Worm (Caenorhabditis elegans) whole organism, young adult: ENCODE measurements around the gene C14C11.1.
A peak's percentile ranks its signal among the peaks of the same experiment; 100 is the strongest.

Source experiments
- C06A6.2 ChIP-seq: fragments of 200-800 bp; sonication (Bioruptor generic); conservative IDR thresholded peaks from 2 replicates; pipeline ENCODE4 v1.3.6; 2022; ENCODE audit warnings: missing genetic modification characterization, missing compliant biosample characterization
- D2030.7 ChIP-seq: fragments of 200-800 bp; sonication (Bioruptor generic); IDR thresholded peaks from 2 replicates; pipeline ENCODE4 v1.3.6; 2022; ENCODE audit warnings: missing genetic modification reagents, missing genetic modification characterization, missing compliant biosample characterization
- F33H1.4 ChIP-seq: fragments of 200-800 bp; sonication (Bioruptor generic); IDR thresholded peaks from 2 replicates; pipeline ENCODE4 v1.3.6; 2022; ENCODE audit warnings: missing genetic modification reagents, missing genetic modification characterization, missing compliant biosample characterization
- F37B4.10 ChIP-seq: fragments of 200-800 bp; sonication (Bioruptor generic); IDR thresholded peaks from 2 replicates; pipeline ENCODE4 v1.3.6; 2022; ENCODE audit warnings: missing genetic modification characterization, missing compliant biosample characterization
- F49E8.2 ChIP-seq: sonication (generic microtip); optimal IDR thresholded peaks from 3 replicates; lab custom pipeline; 2017; ENCODE audit warnings: missing genetic modification characterization, mild to moderate bottlenecking, missing compliant biosample characterization, antibody characterized with exemption, moderate library complexity; ENCODE audit not compliant: insufficient read depth
- F55B11.4 ChIP-seq: sonication (generic microtip); optimal IDR thresholded peaks from 2 replicates; lab custom pipeline; 2016; ENCODE audit warnings: missing compliant biosample characterization, missing genetic modification characterization, borderline replicate concordance; ENCODE audit not compliant: insufficient read depth
- K11D2.4 ChIP-seq: fragments of 200-800 bp; sonication (Bioruptor generic); IDR thresholded peaks from 2 replicates; pipeline ENCODE4 v1.3.6; 2022; ENCODE audit warnings: missing genetic modification reagents, missing genetic modification characterization, missing compliant biosample characterization
- T07F8.4 ChIP-seq: sonication (generic microtip); optimal IDR thresholded peaks from 2 replicates; lab custom pipeline; 2016; ENCODE audit warnings: mild to moderate bottlenecking, missing genetic modification characterization, moderate library complexity, missing compliant biosample characterization
- Y53F4B.3 ChIP-seq: fragments of 200-800 bp; sonication (Bioruptor generic); IDR thresholded peaks from 2 replicates; pipeline ENCODE4 v1.3.6; 2022; ENCODE audit warnings: missing genetic modification reagents, missing genetic modification characterization, missing compliant biosample characterization
- akir-1 ChIP-seq: fragments of 200-800 bp; sonication (Bioruptor generic); optimal IDR thresholded peaks from 2 replicates; lab custom pipeline; 2018; ENCODE audit warnings: mild to moderate bottlenecking, missing genetic modification characterization, moderate library complexity, missing compliant biosample characterization
- cebp-2 ChIP-seq: fragments of 200-800 bp; sonication (Bioruptor generic); IDR thresholded peaks from 2 replicates; pipeline ENCODE4 v1.3.6; 2022; ENCODE audit warnings: missing genetic modification characterization, missing compliant biosample characterization
- ceh-27 ChIP-seq: fragments of 200-800 bp; sonication (Bioruptor generic); optimal IDR thresholded peaks from 2 replicates; lab custom pipeline; 2018; ENCODE audit warnings: mild to moderate bottlenecking, missing genetic modification characterization, moderate library complexity, missing compliant biosample characterization
- ceh-58 ChIP-seq: fragments of 200-800 bp; sonication (Bioruptor generic); IDR thresholded peaks from 2 replicates; pipeline ENCODE4 v1.3.6; 2022; ENCODE audit warnings: missing genetic modification characterization, missing compliant biosample characterization
- ceh-91 ChIP-seq: fragments of 200-800 bp; sonication (Bioruptor generic); IDR thresholded peaks from 2 replicates; pipeline ENCODE4 v1.3.6; 2022; ENCODE audit warnings: missing genetic modification reagents, missing genetic modification characterization, missing compliant biosample characterization
- chd-7 ChIP-seq: sonication (generic microtip); optimal IDR thresholded peaks from 2 replicates; lab custom pipeline; 2016; ENCODE audit warnings: mild to moderate bottlenecking, missing genetic modification characterization, moderate library complexity, missing compliant biosample characterization
- efl-1 ChIP-seq: fragments of 150-350 bp; optimal IDR thresholded peaks from 2 replicates; lab custom pipeline; 2014; ENCODE audit warnings: missing biosample characterization, missing genetic modification reagents, missing genetic modification characterization
- egrh-3 ChIP-seq: fragments of 200-800 bp; sonication (Bioruptor generic); IDR thresholded peaks from 2 replicates; pipeline ENCODE4 v1.3.6; 2022; ENCODE audit warnings: missing genetic modification reagents, missing genetic modification characterization, missing compliant biosample characterization
- hlh-12 ChIP-seq: sonication (generic microtip); optimal IDR thresholded peaks from 2 replicates; lab custom pipeline; 2016; ENCODE audit warnings: missing genetic modification characterization, missing compliant biosample characterization
- hrde-1 ChIP-seq: sonication (generic microtip); optimal IDR thresholded peaks from 2 replicates; lab custom pipeline; 2016; ENCODE audit warnings: missing genetic modification characterization, mild to moderate bottlenecking, missing compliant biosample characterization, moderate library complexity, missing genotype, missing genetic modification reagents, borderline replicate concordance
- lag-1 ChIP-seq: fragments of 200-800 bp; sonication (Bioruptor generic); IDR thresholded peaks from 2 replicates; pipeline ENCODE4 v1.3.6; 2022; ENCODE audit warnings: missing genetic modification reagents, missing genetic modification characterization, missing compliant biosample characterization
- let-526 ChIP-seq: fragments of 200-800 bp; sonication (Bioruptor generic); IDR thresholded peaks from 2 replicates; pipeline ENCODE4 v1.3.6; 2022; ENCODE audit warnings: missing genetic modification reagents, missing genetic modification characterization, missing compliant biosample characterization
- lin-26 ChIP-seq: fragments of 200-800 bp; sonication (Bioruptor generic); IDR thresholded peaks from 2 replicates; pipeline ENCODE4 v1.3.6; 2022; ENCODE audit warnings: missing genetic modification reagents, missing genetic modification characterization, missing compliant biosample characterization
- lin-40 ChIP-seq: sonication (generic microtip); optimal IDR thresholded peaks from 2 replicates; lab custom pipeline; 2016; ENCODE audit warnings: missing genetic modification characterization, mild to moderate bottlenecking, missing compliant biosample characterization, missing genotype, missing genetic modification reagents
- lsl-1 ChIP-seq: fragments of 200-800 bp; sonication (Bioruptor generic); optimal IDR thresholded peaks from 2 replicates; lab custom pipeline; 2018; ENCODE audit warnings: mild to moderate bottlenecking, missing genetic modification characterization, moderate library complexity, missing compliant biosample characterization
- lsy-27 ChIP-seq: sonication (generic microtip); optimal IDR thresholded peaks from 2 replicates; lab custom pipeline; 2017; ENCODE audit warnings: missing genetic modification characterization, mild to moderate bottlenecking, missing compliant biosample characterization, antibody characterized with exemption, missing genotype, borderline replicate concordance; ENCODE audit not compliant: insufficient read depth
- madf-10 ChIP-seq: sonication (generic microtip); optimal IDR thresholded peaks from 2 replicates; lab custom pipeline; 2016; ENCODE audit warnings: mild to moderate bottlenecking, missing genetic modification characterization, missing compliant biosample characterization
- madf-6 ChIP-seq: fragments of 200-800 bp; sonication (Bioruptor generic); IDR thresholded peaks from 2 replicates; pipeline ENCODE4 v1.3.6; 2022; ENCODE audit warnings: missing genetic modification reagents, missing genetic modification characterization, missing compliant biosample characterization
- madf-8 ChIP-seq: fragments of 200-800 bp; sonication (Bioruptor generic); conservative IDR thresholded peaks from 2 replicates; pipeline ENCODE4 v1.3.6; 2022; ENCODE audit warnings: missing genetic modification reagents, missing genetic modification characterization, missing compliant biosample characterization
- mxl-1 ChIP-seq: sonication (generic microtip); optimal IDR thresholded peaks from 2 replicates; lab custom pipeline; 2016; ENCODE audit warnings: missing genetic modification characterization, missing compliant biosample characterization
- nfya-2 ChIP-seq: fragments of 200-800 bp; sonication (Bioruptor generic); IDR thresholded peaks from 2 replicates; pipeline ENCODE4 v1.3.6; 2022; ENCODE audit warnings: missing genetic modification reagents, missing genetic modification characterization, missing compliant biosample characterization
- pha-4 ChIP-seq: fragments of 150-350 bp; sonication (generic microtip); optimal IDR thresholded peaks from 2 replicates; lab custom pipeline; 2014; ENCODE audit warnings: missing biosample characterization, missing genetic modification reagents, missing genetic modification characterization
- rcor-1 ChIP-seq: fragments of 200-800 bp; sonication (Bioruptor generic); IDR thresholded peaks from 2 replicates; pipeline ENCODE4 v1.3.6; 2022; ENCODE audit warnings: missing genetic modification reagents, missing genetic modification characterization, missing compliant biosample characterization
- rec-8 ChIP-seq, 2 experiments: sonication (generic microtip); optimal IDR thresholded peaks; 2 replicates each; lab custom pipeline; 2016; ENCODE audit warnings: mild to moderate bottlenecking in 2 of 2, missing genetic modification characterization in 2 of 2, missing genetic modification reagents in 2 of 2, missing genotype in 2 of 2, missing biosample characterization in 1 of 2, missing compliant biosample characterization in 1 of 2, moderate library complexity in 1 of 2
- rpc-1 ChIP-seq, 2 experiments: fragments of 150-350 bp in 1 of 2; sonication (generic microtip) in 1 of 2; optimal IDR thresholded peaks; 2 replicates each; lab custom pipeline; 2014 to 2018; ENCODE audit warnings: missing biosample characterization in 1 of 2, missing genetic modification characterization in 1 of 2, missing genetic modification reagents in 1 of 2, missing genotype in 1 of 2
- sdz-38 ChIP-seq: sonication (generic microtip); optimal IDR thresholded peaks from 2 replicates; lab custom pipeline; 2016; ENCODE audit warnings: missing genotype, missing genetic modification characterization, missing compliant biosample characterization
- snpc-1.1 ChIP-seq: sonication (generic microtip); optimal IDR thresholded peaks from 2 replicates; lab custom pipeline; 2017; ENCODE audit warnings: missing genetic modification characterization, mild to moderate bottlenecking, missing compliant biosample characterization, antibody characterized with exemption, moderate library complexity, missing genotype, missing genetic modification reagents; ENCODE audit not compliant: insufficient read depth
- unc-62 ChIP-seq: fragments of 150-350 bp; optimal IDR thresholded peaks from 2 replicates; lab custom pipeline; 2014; ENCODE audit warnings: missing biosample characterization, missing genetic modification reagents, missing genetic modification characterization
- xnd-1 ChIP-seq: sonication (generic microtip); optimal IDR thresholded peaks from 2 replicates; lab custom pipeline; 2016; ENCODE audit warnings: missing genotype, missing genetic modification reagents, missing genetic modification characterization, missing compliant biosample characterization
- zim-3 ChIP-seq: sonication (generic microtip); optimal IDR thresholded peaks from 2 replicates; lab custom pipeline; 2017; ENCODE audit warnings: mild to moderate bottlenecking, missing genetic modification characterization, moderate library complexity, missing compliant biosample characterization
- ztf-18 ChIP-seq: sonication (generic microtip); optimal IDR thresholded peaks from 2 replicates; lab custom pipeline; 2016; ENCODE audit warnings: missing genotype, mild to moderate bottlenecking, missing genetic modification characterization, missing compliant biosample characterization

C14C11.1 gene

ce11 chrV:5660604-5661209, 2.7 kb upstream of the C14C11.1 start, which contains the start of the genes mut-14 and C14C11.2:
mut-14 (minus strand) TSS chrV:5660704.
C14C11.2 (plus strand) TSS chrV:5661159.
- no peak for TF ChIP-seq hlh-12 (tag; lab: Kevin White, UChicago)
- TF ChIP-seq D2030.7 (GFP tag; lab: Robert Waterston, UW): peak; percentile 33; the same call in 1 of the 2 replicates
- TF ChIP-seq lsl-1 (GFP tag; lab: Kevin White, UChicago): peak; percentile 66
- TF ChIP-seq F33H1.4 (GFP tag; lab: Robert Waterston, UW): peak; percentile 39
- no peak for TF ChIP-seq ceh-27 (GFP tag; lab: Kevin White, UChicago)

- peak; percentile 63 for TF ChIP-seq xnd-1
- TF ChIP-seq F33H1.4 (GFP tag; lab: Robert Waterston, UW): peak; percentile 81
- TF ChIP-seq efl-1: peak; percentile 50
- no peak for TF ChIP-seq F55B11.4 (tag; lab: Kevin White, UChicago)
- no peak for TF ChIP-seq lag-1 (GFP tag; lab: Robert Waterston, UW)
- TF ChIP-seq madf-6: peak; percentile 82
- TF ChIP-seq madf-8 (GFP tag; lab: Robert Waterston, UW): peak; percentile 35; the same call in 1 of the 2 replicates
- no peak for TF ChIP-seq C06A6.2
- peak; percentile 83 for TF ChIP-seq lsl-1 (GFP tag; lab: Kevin White, UChicago)
Observed at ce11 chrV:5666036-5666729, 2.8 kb downstream of the C14C11.1 start, which contains the start of gene C14C11.7. C14C11.7 (minus strand) TSS chrV:5666086.

- TF ChIP-seq let-526 (no peak), lin-40 (no peak), egrh-3 (GFP tag; lab: Robert Waterston, UW) (no peak), ceh-58 (GFP tag; lab: Robert Waterston, UW) (peak; percentile 92), madf-10 (tag; lab: Kevin White, UChicago) (peak; percentile 38), zim-3 (tag; lab: Kevin White, UChicago) (peak; percentile 92), D2030.7 (GFP tag; lab: Robert Waterston, UW) (peak; percentile 73), unc-62 (no peak), cebp-2 (GFP tag; lab: Robert Waterston, UW) (peak; percentile 94), F33H1.4 (GFP tag; lab: Robert Waterston, UW) (peak; percentile 63), nfya-2 (peak; percentile 87; the same call in 1 of the 2 replicates), rcor-1 (GFP tag; lab: Robert Waterston, UW) (peak; percentile 81), ceh-91 (GFP tag; lab: Robert Waterston, UW) (peak; percentile 26; the same call in 1 of the 2 replicates), akir-1 (GFP tag; lab: Kevin White, UChicago) (no peak), lag-1 (GFP tag; lab: Robert Waterston, UW) (no peak), rpc-1 (optimal IDR thresholded peaks at IDR 0.05; lab: Kevin White, UChicago) (peak; percentile 92), rpc-1 (tag; optimal IDR thresholded peaks at IDR 0.05; lab: Kevin White, UChicago) (peak; percentile 93), lin-26 (GFP tag; lab: Robert Waterston, UW) (peak; percentile 97), ztf-18 (peak; percentile 56), lsy-27 (tag; lab: Kevin White, UChicago) (peak; percentile 49), snpc-1.1 (tag; lab: Kevin White, UChicago) (peak; percentile 30), mxl-1 (tag; lab: Kevin White, UChicago) (peak; percentile 59), sdz-38 (tag; lab: Kevin White, UChicago) (no peak), K11D2.4 (GFP tag; lab: Robert Waterston, UW) (no peak), F37B4.10 (GFP tag; lab: Robert Waterston, UW) (no peak), rec-8 (tag; optimal IDR thresholded peaks at IDR 0.05; lab: Kevin White, UChicago) (peak; percentile 16 to 66), hrde-1 (tag; lab: Kevin White, UChicago) (peak; percentile 84), T07F8.4 (tag; lab: Kevin White, UChicago) (peak; percentile 36), F49E8.2 (peak; percentile 72), pha-4 (no peak), ceh-27 (GFP tag; lab: Kevin White, UChicago) (no peak), chd-7 (tag; lab: Kevin White, UChicago) (peak; percentile 77), lsl-1 (GFP tag; lab: Kevin White, UChicago) (peak; percentile 61), Y53F4B.3 (GFP tag; lab: Robert Waterston, UW) (peak; percentile 24; the same call in 1 of the 2 replicates)
Observed at ce11 chrV:5667337-5667736, 3.9 kb downstream of the C14C11.1 start.
